Worm (Caenorhabditis elegans) whole organism, L4 larva: ENCODE measurements around the gene clec-60.

Experiments
- D1046.2 ChIP-seq: fragments of 200-800 bp; sonication (Bioruptor generic); IDR thresholded peaks from 2 replicates; pipeline ENCODE4 v1.3.6; 2022; ENCODE audit warnings: missing genetic modification characterization, missing compliant biosample characterization
- F10B5.3 ChIP-seq: sonication (generic microtip); optimal IDR thresholded peaks from 2 replicates; lab custom pipeline; 2016; ENCODE audit warnings: mild to moderate bottlenecking, missing genetic modification characterization, missing compliant biosample characterization
- F26F4.8 ChIP-seq: fragments of 200-800 bp; sonication (Bioruptor generic); conservative IDR thresholded peaks from 2 replicates; pipeline ENCODE4 v1.3.6; 2022; ENCODE audit warnings: missing genetic modification characterization, missing compliant biosample characterization
- T20F7.1 ChIP-seq: fragments of 200-800 bp; sonication (Bioruptor generic); optimal IDR thresholded peaks from 2 replicates; lab custom pipeline; 2018; ENCODE audit warnings: mild to moderate bottlenecking, missing genetic modification characterization, missing compliant biosample characterization
- T26A8.4 ChIP-seq: fragments of 200-800 bp; sonication (Bioruptor generic); IDR thresholded peaks from 2 replicates; pipeline ENCODE4 v1.3.6; 2022; ENCODE audit warnings: missing genetic modification characterization, missing compliant biosample characterization
- Y105C5A.15 ChIP-seq: fragments of 200-800 bp; sonication (Bioruptor generic); IDR thresholded peaks from 2 replicates; pipeline ENCODE4 v1.3.6; 2022; ENCODE audit warnings: missing genetic modification characterization, missing compliant biosample characterization
- ZK546.5 ChIP-seq, 2 experiments: sonication (generic microtip); optimal IDR thresholded peaks; 2 replicates each; lab custom pipeline; 2017; ENCODE audit warnings: missing biosample characterization in 2 of 2, missing genetic modification characterization in 2 of 2
- aha-1 ChIP-seq: fragments of 150-350 bp; peaks from one replicate; lab custom pipeline; 2014; ENCODE audit warnings: missing biosample characterization, missing genetic modification characterization
- arid-1 ChIP-seq: fragments of 200-800 bp; sonication (Bioruptor generic); conservative IDR thresholded peaks from 2 replicates; pipeline ENCODE4 v1.3.6; 2022; ENCODE audit warnings: missing genetic modification reagents, missing genetic modification characterization, missing compliant biosample characterization
- ceh-20 ChIP-seq: fragments of 200-800 bp; sonication (Bioruptor generic); IDR thresholded peaks from 2 replicates; pipeline ENCODE4 v1.3.6; 2022; ENCODE audit warnings: missing genetic modification reagents, missing genetic modification characterization, missing compliant biosample characterization
- ceh-28 ChIP-seq: fragments of 150-350 bp; optimal IDR thresholded peaks from 2 replicates; lab custom pipeline; 2014; ENCODE audit warnings: missing biosample characterization, missing genetic modification reagents, missing genetic modification characterization
- ceh-44 ChIP-seq: fragments of 200-800 bp; sonication (Bioruptor generic); IDR thresholded peaks from 2 replicates; pipeline ENCODE4 v1.3.6; 2022; ENCODE audit warnings: missing genetic modification reagents, missing genetic modification characterization, missing compliant biosample characterization
- ctbp-1 ChIP-seq: fragments of 200-800 bp; sonication (Bioruptor generic); IDR thresholded peaks from 2 replicates; pipeline ENCODE4 v1.3.6; 2022; ENCODE audit warnings: missing genetic modification reagents, missing genetic modification characterization, missing compliant biosample characterization
- daf-16 ChIP-seq, 3 experiments: sonication (generic microtip); optimal IDR thresholded peaks; 2 replicates each; lab custom pipeline; 2016 to 2017; ENCODE audit warnings: missing genetic modification characterization in 3 of 3, missing genetic modification reagents in 3 of 3, mild to moderate bottlenecking in 2 of 3, missing compliant biosample characterization in 2 of 3, missing biosample characterization in 1 of 3, moderate library complexity in 1 of 3
- daf-19 ChIP-seq: fragments of 200-800 bp; sonication (Bioruptor generic); conservative IDR thresholded peaks from 2 replicates; pipeline ENCODE4 v1.3.6; 2022; ENCODE audit warnings: missing genetic modification characterization, missing compliant biosample characterization
- daf-8 ChIP-seq: fragments of 200-800 bp; sonication (Bioruptor generic); IDR thresholded peaks from 2 replicates; pipeline ENCODE4 v1.3.6; 2022; ENCODE audit warnings: missing genetic modification characterization, missing compliant biosample characterization
- dmd-6 ChIP-seq: fragments of 200-800 bp; sonication (Bioruptor generic); IDR thresholded peaks from 2 replicates; pipeline ENCODE4 v1.3.6; 2022; ENCODE audit warnings: missing genetic modification reagents, missing genetic modification characterization, missing compliant biosample characterization
- duxl-1 ChIP-seq: sonication (generic microtip); optimal IDR thresholded peaks from 2 replicates; lab custom pipeline; 2016; ENCODE audit warnings: mild to moderate bottlenecking, missing genetic modification characterization, moderate library complexity, missing compliant biosample characterization; ENCODE audit not compliant: poor library complexity
- dve-1 ChIP-seq: sonication (generic microtip); optimal IDR thresholded peaks from 2 replicates; lab custom pipeline; 2017; ENCODE audit warnings: antibody characterized with exemption, mild to moderate bottlenecking, missing genetic modification characterization, missing compliant biosample characterization; ENCODE audit not compliant: insufficient read depth
- egl-43 ChIP-seq: fragments of 200-800 bp; sonication (Bioruptor generic); IDR thresholded peaks from 2 replicates; pipeline ENCODE4 v1.3.6; 2022; ENCODE audit warnings: missing genetic modification reagents, missing genetic modification characterization, missing compliant biosample characterization
- fkh-10 ChIP-seq: fragments of 150-350 bp; optimal IDR thresholded peaks from 2 replicates; lab custom pipeline; 2014; ENCODE audit warnings: missing biosample characterization, missing genetic modification reagents, missing genetic modification characterization
- hmg-1.1 ChIP-seq: fragments of 200-800 bp; sonication (Bioruptor generic); IDR thresholded peaks from 2 replicates; pipeline ENCODE4 v1.3.6; 2022; ENCODE audit warnings: missing genetic modification reagents, missing genetic modification characterization, missing compliant biosample characterization
- jun-1 ChIP-seq: fragments of 150-350 bp; optimal IDR thresholded peaks from 2 replicates; lab custom pipeline; 2014; ENCODE audit warnings: missing biosample characterization, missing genetic modification reagents, missing genetic modification characterization
- lin-1 ChIP-seq: fragments of 200-800 bp; sonication (Bioruptor generic); IDR thresholded peaks from 2 replicates; pipeline ENCODE4 v1.3.6; 2022; ENCODE audit warnings: missing genetic modification reagents, missing genetic modification characterization, missing compliant biosample characterization
- lin-13 ChIP-seq: fragments of 150-350 bp; optimal IDR thresholded peaks from 2 replicates; lab custom pipeline; 2014; ENCODE audit warnings: missing biosample characterization, missing genetic modification reagents, missing genetic modification characterization
- lin-15B ChIP-seq: fragments of 150-350 bp; sonication (generic microtip); optimal IDR thresholded peaks from 3 replicates; lab custom pipeline; 2014; ENCODE audit warnings: missing biosample characterization, missing genetic modification characterization
- lin-29 ChIP-seq: fragments of 200-800 bp; sonication (Bioruptor generic); IDR thresholded peaks from 2 replicates; pipeline ENCODE4 v1.3.6; 2022; ENCODE audit warnings: missing genetic modification reagents, missing genetic modification characterization, missing compliant biosample characterization
- lin-38 ChIP-seq: fragments of 200-800 bp; sonication (Bioruptor generic); IDR thresholded peaks from 2 replicates; pipeline ENCODE4 v1.3.6; 2022; ENCODE audit warnings: missing genetic modification reagents, missing genetic modification characterization, missing compliant biosample characterization
- lin-39 ChIP-seq: fragments of 150-350 bp; optimal IDR thresholded peaks from 2 replicates; lab custom pipeline; 2014; ENCODE audit warnings: missing biosample characterization, missing genetic modification reagents, missing genetic modification characterization
- madf-5 ChIP-seq, 2 experiments: fragments of 200-800 bp; sonication (Bioruptor generic); IDR thresholded peaks; 2 replicates each; pipeline ENCODE4 v1.3.6; 2022; ENCODE audit warnings: missing compliant biosample characterization in 2 of 2, missing genetic modification characterization in 2 of 2
- mdl-1 ChIP-seq, 2 experiments: fragments of 150-350 bp in 1 of 2; sonication (generic microtip) in 1 of 2; optimal IDR thresholded peaks; 2 replicates each; lab custom pipeline; 2014 to 2017; ENCODE audit warnings: missing biosample characterization in 2 of 2, missing genetic modification characterization in 2 of 2
- mep-1 ChIP-seq: fragments of 150-350 bp; sonication (generic microtip); optimal IDR thresholded peaks from 3 replicates; lab custom pipeline; 2014; ENCODE audit warnings: missing biosample characterization, missing genetic modification characterization
- nhr-11 ChIP-seq: fragments of 150-350 bp; optimal IDR thresholded peaks from 2 replicates; lab custom pipeline; 2014; ENCODE audit warnings: missing biosample characterization, missing genetic modification characterization
- nhr-25 ChIP-seq: sonication (generic microtip); optimal IDR thresholded peaks from 2 replicates; lab custom pipeline; 2017; ENCODE audit warnings: missing genetic modification characterization, mild to moderate bottlenecking, missing compliant biosample characterization, antibody characterized with exemption, moderate library complexity, borderline replicate concordance; ENCODE audit not compliant: insufficient read depth
- nhr-48 ChIP-seq: sonication (generic microtip); optimal IDR thresholded peaks from 2 replicates; lab custom pipeline; 2016; ENCODE audit warnings: mild to moderate bottlenecking, missing genetic modification characterization, missing compliant biosample characterization
- nhr-77 ChIP-seq: fragments of 150-350 bp; optimal IDR thresholded peaks from 2 replicates; lab custom pipeline; 2014; ENCODE audit warnings: missing biosample characterization, missing genetic modification characterization
- pha-4 ChIP-seq, 2 experiments: fragments of 150-350 bp in 1 of 2; fragments of 200-800 bp in 1 of 2; sonication (Bioruptor generic) in 1 of 2; IDR thresholded peaks in 1 of 2; optimal IDR thresholded peaks in 1 of 2; 2 replicates each; pipeline versions ENCODE4 v1.3.6 to Lab custom; 2014 to 2022; ENCODE audit warnings: missing genetic modification characterization in 2 of 2, missing genetic modification reagents in 2 of 2, missing biosample characterization in 1 of 2, missing compliant biosample characterization in 1 of 2
- php-3 ChIP-seq: fragments of 200-800 bp; sonication (Bioruptor generic); IDR thresholded peaks from 2 replicates; pipeline ENCODE4 v1.3.6; 2022; ENCODE audit warnings: missing genetic modification reagents, missing genetic modification characterization, missing compliant biosample characterization
- set-16 ChIP-seq: fragments of 200-800 bp; sonication (Bioruptor generic); IDR thresholded peaks from 2 replicates; pipeline ENCODE4 v1.3.6; 2022; ENCODE audit warnings: missing genetic modification reagents, missing genetic modification characterization, missing compliant biosample characterization
- spr-3 ChIP-seq: fragments of 200-800 bp; sonication (Bioruptor generic); optimal IDR thresholded peaks from 2 replicates; lab custom pipeline; 2018; ENCODE audit warnings: mild to moderate bottlenecking, missing genetic modification characterization, missing compliant biosample characterization
- tra-1 ChIP-seq: fragments of 200-800 bp; sonication (Bioruptor generic); IDR thresholded peaks from 2 replicates; pipeline ENCODE4 v1.3.6; 2022; ENCODE audit warnings: missing genetic modification reagents, missing genetic modification characterization, missing compliant biosample characterization
- unc-130 ChIP-seq: sonication (generic microtip); optimal IDR thresholded peaks from 2 replicates; lab custom pipeline; 2016; ENCODE audit warnings: missing genetic modification reagents, missing genetic modification characterization, missing compliant biosample characterization
- unc-62 ChIP-seq, 3 experiments: fragments of 150-350 bp in 1 of 3; sonication (generic microtip); optimal IDR thresholded peaks in 2 of 3; peaks in 1 of 3; 1 replicate in 1 of 3; 2 replicates in 2 of 3; lab custom pipeline; 2014 to 2017; ENCODE audit warnings: missing biosample characterization in 3 of 3, missing genetic modification characterization in 3 of 3, missing genetic modification reagents in 3 of 3, missing genotype in 1 of 3
- vab-7 ChIP-seq: fragments of 200-800 bp; sonication (Bioruptor generic); IDR thresholded peaks from 2 replicates; pipeline ENCODE4 v1.3.6; 2022; ENCODE audit warnings: missing genetic modification reagents, missing genetic modification characterization, missing compliant biosample characterization
- zfp-2 ChIP-seq: sonication (generic microtip); optimal IDR thresholded peaks from 2 replicates; lab custom pipeline; 2016; ENCODE audit warnings: mild to moderate bottlenecking, missing genetic modification characterization, missing compliant biosample characterization
- zip-2 ChIP-seq: fragments of 150-350 bp; optimal IDR thresholded peaks from 2 replicates; lab custom pipeline; 2014; ENCODE audit warnings: missing biosample characterization, missing genetic modification characterization
- ztf-7 ChIP-seq: fragments of 150-350 bp; optimal IDR thresholded peaks from 2 replicates; lab custom pipeline; 2014; ENCODE audit warnings: missing biosample characterization, missing genetic modification characterization

clec-60 gene

DNA sequence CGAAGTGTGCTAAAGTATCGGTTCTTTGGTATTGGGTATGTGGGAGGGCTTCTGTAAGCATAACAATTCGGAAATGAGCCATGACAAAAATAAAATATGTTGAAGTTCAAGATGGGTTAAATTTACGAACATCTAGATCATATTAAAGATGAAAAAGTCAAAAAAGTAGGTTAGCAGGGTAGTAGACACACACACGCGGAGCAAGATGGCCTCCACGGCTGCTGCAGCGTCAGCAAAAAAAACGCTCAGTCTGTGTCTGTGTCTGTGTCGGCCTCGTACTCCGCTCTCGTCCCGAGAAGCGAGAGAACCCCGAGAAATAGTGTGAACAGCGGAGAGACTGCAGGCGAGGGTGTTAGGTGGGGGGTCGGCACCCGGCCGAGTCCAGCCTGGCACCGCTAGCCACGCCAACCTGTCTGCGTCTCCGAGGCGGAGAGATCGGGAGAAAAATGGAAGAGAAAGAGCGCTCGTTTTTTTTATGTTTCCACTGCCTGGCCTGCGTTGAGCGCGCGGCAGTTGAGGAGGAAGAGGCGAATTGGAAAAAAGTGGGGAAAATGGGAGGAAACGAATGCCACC lies 20.9 kb upstream of the clec-60 start, which contains the start of gene myrf-1 (continued):
- TF ChIP-seq daf-19 (GFP tag; lab: Robert Waterston, UW): no peak
- peak; percentile 91 for TF ChIP-seq ctbp-1 (GFP tag; lab: Robert Waterston, UW)
- peak; percentile 58 for TF ChIP-seq jun-1 (tag; lab: Kevin White, UChicago)
- TF ChIP-seq unc-130 (GFP tag; lab: Kevin White, UChicago): no peak
- no peak for TF ChIP-seq ZK546.5 (tag; optimal IDR thresholded peaks at IDR 0.05; lab: Kevin White, UChicago)
- TF ChIP-seq lin-38 (GFP tag; lab: Robert Waterston, UW): peak; percentile 63
- peak in 1 of 2 experiments; percentile 85 for TF ChIP-seq unc-62 (GFP tag; optimal IDR thresholded peaks at IDR 0.05 in 1 of 2; lab: Kevin White, UChicago)
- TF ChIP-seq unc-62 (tag; optimal IDR thresholded peaks at IDR 0.05; lab: Kevin White, UChicago): no peak
- TF ChIP-seq aha-1 (tag; lab: Kevin White, UChicago): peak; percentile 99
- peak; percentile 59 to 92 for TF ChIP-seq mdl-1 (tag; optimal IDR thresholded peaks at IDR 0.05; lab: Kevin White, UChicago)
- peak; percentile 78 for TF ChIP-seq lin-1 (GFP tag; lab: Robert Waterston, UW)
- peak; percentile 85 for TF ChIP-seq pha-4 (GFP tag; IDR thresholded peaks at IDR 0.05; lab: Robert Waterston, UW)
- TF ChIP-seq pha-4 (tag; optimal IDR thresholded peaks at IDR 0.05; lab: Kevin White, UChicago): peak; percentile 32
- TF ChIP-seq fkh-10: peak; percentile 7
- TF ChIP-seq duxl-1 (tag; lab: Kevin White, UChicago): no peak
- TF ChIP-seq nhr-77 (tag; lab: Kevin White, UChicago): peak; percentile 89
- peak; percentile 39 for TF ChIP-seq daf-16 (GFP tag; optimal IDR thresholded peaks at IDR 0.05; lab: Kevin White, UChicago)
- peak; percentile 50 for TF ChIP-seq daf-16 (tag; optimal IDR thresholded peaks at IDR 0.05; lab: Kevin White, UChicago)
- TF ChIP-seq dmd-6 (GFP tag; lab: Robert Waterston, UW): peak; percentile 84
- TF ChIP-seq nhr-11 (tag; lab: Kevin White, UChicago): peak; percentile 95
- no peak for TF ChIP-seq lin-15B (tag; lab: Kevin White, UChicago)
- no peak for TF ChIP-seq lin-39
- peak; percentile 64; the same call in 1 of the 2 replicates for TF ChIP-seq vab-7
- peak; percentile 36 for TF ChIP-seq ztf-7 (tag; lab: Kevin White, UChicago)
- no peak for TF ChIP-seq ceh-28 (tag; lab: Kevin White, UChicago)
- peak; percentile 91 for TF ChIP-seq mep-1 (tag; lab: Kevin White, UChicago)
- TF ChIP-seq T20F7.1 (GFP tag; lab: Kevin White, UChicago): peak; percentile 44
- peak; percentile 91 for TF ChIP-seq egl-43
- TF ChIP-seq dve-1 (tag; lab: Kevin White, UChicago): peak; percentile 86
- peak; percentile 78 for TF ChIP-seq nhr-48
- TF ChIP-seq tra-1 (GFP tag; lab: Robert Waterston, UW): peak; percentile 73; the same call in 1 of the 2 replicates
- no peak for TF ChIP-seq D1046.2
- peak; percentile 89 for TF ChIP-seq nhr-25 (tag; lab: Kevin White, UChicago)
- no peak for TF ChIP-seq zip-2 (tag; lab: Kevin White, UChicago)
- TF ChIP-seq ceh-20 (GFP tag; lab: Robert Waterston, UW): peak; percentile 73
- TF ChIP-seq ceh-44 (GFP tag; lab: Robert Waterston, UW): 0 out of 2 replicates have a peak, but pooled peaks have one; percentile 42
- no peak for TF ChIP-seq daf-8 (GFP tag; lab: Robert Waterston, UW)
- TF ChIP-seq lin-13 (GFP tag; lab: Kevin White, UChicago): peak; percentile 47
- no peak for TF ChIP-seq Y105C5A.15 (GFP tag; lab: Robert Waterston, UW)
- peak; percentile 100 for TF ChIP-seq set-16 (GFP tag; lab: Robert Waterston, UW)
- peak; percentile 60; the same call in 1 of the 2 replicates for TF ChIP-seq php-3 (GFP tag; lab: Robert Waterston, UW)
- TF ChIP-seq spr-3 (GFP tag; lab: Kevin White, UChicago): peak; percentile 48
- TF ChIP-seq F26F4.8 (GFP tag; lab: Robert Waterston, UW): 0 out of 2 replicates have a peak, but pooled peaks have one; percentile 14
- 0 out of 4 replicates have a peak, but pooled peaks of 1 of the 2 experiments have one; percentile 73 for TF ChIP-seq madf-5 (GFP tag; IDR thresholded peaks at IDR 0.05; lab: Robert Waterston, UW)
- peak; percentile 10 for TF ChIP-seq zfp-2 (tag; lab: Kevin White, UChicago)
- TF ChIP-seq hmg-1.1 (GFP tag; lab: Robert Waterston, UW): peak; percentile 94
- TF ChIP-seq F10B5.3 (tag; lab: Kevin White, UChicago): peak; percentile 55
- peak; percentile 76; the same call in 1 of the 2 replicates for TF ChIP-seq lin-29 (GFP tag; lab: Robert Waterston, UW)
- TF ChIP-seq T26A8.4: peak; percentile 90
- peak; percentile 79 for TF ChIP-seq arid-1
